Fruit fly (Drosophila melanogaster): ENCODE measurements around the gene Rev1.
A peak's percentile ranks its signal among the peaks of the same experiment; 100 is the strongest.

The Rev1 gene

dm6 chr3L:697055-697427 is 42.9 kb downstream of the Rev1 start:
- TF ChIP-seq Trl (optimal IDR thresholded peaks at IDR 0.05) (no peak), Trl (GFP tag; optimal IDR thresholded peaks at IDR 0.05) (no peak), toy (GFP tag; IDR thresholded peaks at IDR 0.05) (no peak), Dll (GFP tag; IDR thresholded peaks at IDR 0.05; ENCODE audit: partially characterized antibody) (no peak), D (optimal IDR thresholded peaks at IDR 0.05) (peak; percentile 80), D (GFP tag; optimal IDR thresholded peaks at IDR 0.05) (no peak), E2f2 (GFP tag; IDR thresholded peaks at IDR 0.05) (no peak), CG18599 (GFP tag; optimal IDR thresholded peaks at IDR 0.05) (no peak), cad (GFP tag; optimal IDR thresholded peaks at IDR 0.05) (no peak), YL-1 (GFP tag; optimal IDR thresholded peaks at IDR 0.05) (no peak), ash1 (GFP tag; optimal IDR thresholded peaks at IDR 0.05) (no peak), CG2116 (GFP tag; optimal IDR thresholded peaks at IDR 0.05) (no peak), ftz-f1 (GFP tag; optimal IDR thresholded peaks at IDR 0.05) (no peak), en (GFP tag; optimal IDR thresholded peaks at IDR 0.05) (no peak), HmgD (GFP tag; optimal IDR thresholded peaks at IDR 0.05) (no peak), Elba2 (GFP tag; optimal IDR thresholded peaks at IDR 0.05) (no peak), CG17361 (GFP tag; IDR thresholded peaks at IDR 0.05) (peak; percentile 5; the same call in 1 of the 3 replicates), Dad (GFP tag; optimal IDR thresholded peaks at IDR 0.05) (no peak), Camta (GFP tag; optimal IDR thresholded peaks at IDR 0.05) (no peak), fu2 (GFP tag; optimal IDR thresholded peaks at IDR 0.05) (no peak), CG6689 (GFP tag; IDR thresholded peaks at IDR 0.05) (no peak), br (optimal IDR thresholded peaks at IDR 0.05) (no peak), HLH4C (GFP tag; IDR thresholded peaks at IDR 0.05; ENCODE audit: partially characterized antibody) (no peak), Sin3A (optimal IDR thresholded peaks at IDR 0.05) (no peak), CG18476 (GFP tag; optimal IDR thresholded peaks at IDR 0.05) (no peak), CG10431 (GFP tag; optimal IDR thresholded peaks at IDR 0.05) (no peak), crol (GFP tag; IDR thresholded peaks at IDR 0.05) (peak; percentile 64; the same call in 1 of the 2 replicates), phol (tag; optimal IDR thresholded peaks at IDR 0.05) (no peak), onecut (GFP tag; IDR thresholded peaks at IDR 0.05) (peak; percentile 36; the same call in 1 of the 2 replicates), D19A (tag; optimal IDR thresholded peaks at IDR 0.05) (no peak), Blimp-1 (GFP tag; optimal IDR thresholded peaks at IDR 0.05) (no peak)

- TF ChIP-seq chinmo (GFP tag; IDR thresholded peaks at IDR 0.05; ENCODE audit: partially characterized antibody) = 0 out of 4 replicates have a peak, but pooled peaks have one; percentile 60
- TF ChIP-seq Med (GFP tag) = peak; percentile 32
- TF ChIP-seq kay (GFP tag; optimal IDR thresholded peaks at IDR 0.05) = no peak
- 0 out of 3 replicates have a peak, but pooled peaks have one; percentile 23 for TF ChIP-seq CG2199 (GFP tag; IDR thresholded peaks at IDR 0.05)
- TF ChIP-seq CG12769 (tag; optimal IDR thresholded peaks at IDR 0.05) = peak; percentile 86
- peak; percentile 18 for TF ChIP-seq pros (GFP tag; optimal IDR thresholded peaks at IDR 0.05)
- peak; percentile 83 for TF ChIP-seq Deaf1 (tag; optimal IDR thresholded peaks at IDR 0.05)
- peak; percentile 100 for TF ChIP-seq CG13894 (tag; optimal IDR thresholded peaks at IDR 0.05)
- peak; percentile 31 for TF ChIP-seq cg (GFP tag; optimal IDR thresholded peaks at IDR 0.05)
- TF ChIP-seq CG8290 (GFP tag; optimal IDR thresholded peaks at IDR 0.05) = no peak
- peak in 1 of 2 experiments; percentile 38 for TF ChIP-seq CG8290 (tag; optimal IDR thresholded peaks at IDR 0.05)
- TF ChIP-seq CG10543 (GFP tag; optimal IDR thresholded peaks at IDR 0.05) = peak; percentile 1
- no peak for TF ChIP-seq CG6175 (GFP tag; IDR thresholded peaks at IDR 0.05)
- TF ChIP-seq CG5953 (GFP tag; IDR thresholded peaks at IDR 0.05) = no peak
- TF ChIP-seq row (GFP tag; IDR thresholded peaks at IDR 0.05) = 0 out of 3 replicates have a peak, but pooled peaks have one; percentile 5
- TF ChIP-seq cad (GFP tag; optimal IDR thresholded peaks at IDR 0.05) = peak; percentile 4
- no peak for TF ChIP-seq Meics (GFP tag; optimal IDR thresholded peaks at IDR 0.05)
- peak; percentile 84 for TF ChIP-seq sd (tag; optimal IDR thresholded peaks at IDR 0.05)
- peak; percentile 33 for TF ChIP-seq nerfin-1 (tag; optimal IDR thresholded peaks at IDR 0.05)
- TF ChIP-seq chm (GFP tag; IDR thresholded peaks at IDR 0.05) = peak; percentile 31; the same call in 1 of the 2 replicates
These were observed 43.6 kb downstream of the Rev1 start for dm6 chr3L:697724-698123.
